Fruit fly (Drosophila melanogaster): ENCODE data around the gene CG6254.

The CG6254 gene

DNA sequence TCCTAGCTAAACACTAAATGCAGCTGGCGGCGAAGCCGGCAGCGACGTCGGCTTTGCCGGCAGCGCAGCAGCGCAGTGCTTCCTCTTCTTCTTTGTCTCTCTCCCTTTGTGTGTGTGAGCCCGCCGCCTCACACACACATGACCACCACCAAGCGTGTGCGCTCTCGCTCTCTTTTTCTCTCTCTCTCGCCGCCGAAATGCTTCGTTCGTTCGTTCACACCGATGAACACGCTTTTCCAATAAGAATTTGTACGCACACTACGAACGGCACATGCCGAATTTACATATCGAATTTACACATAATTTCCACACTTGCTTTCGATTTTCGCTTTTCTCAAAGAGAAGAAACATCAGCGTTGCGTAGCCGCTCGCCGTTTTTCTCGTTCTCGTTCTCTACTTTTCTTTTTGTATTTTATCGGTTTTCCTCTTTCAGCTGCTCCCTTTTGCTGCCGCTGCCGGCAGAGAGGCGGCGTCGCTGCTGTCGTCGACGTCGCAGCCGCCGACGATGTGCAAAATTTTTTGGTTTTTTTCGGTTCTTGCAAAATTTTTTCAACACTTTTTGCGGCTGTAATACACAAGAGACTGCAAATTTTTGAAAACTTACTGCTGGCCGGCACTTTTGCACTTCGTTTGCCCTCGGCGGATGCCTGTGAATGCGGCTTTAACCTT lies 51.8 kb downstream of the CG6254 start:
- TF ChIP-seq br (GFP tag; optimal IDR thresholded peaks at IDR 0.05) (no peak), N (GFP tag; optimal IDR thresholded peaks at IDR 0.05) (peak; percentile 80), Dif (GFP tag; optimal IDR thresholded peaks at IDR 0.05; ENCODE audit: partially characterized antibody) (peak; percentile 91), woc (GFP tag; optimal IDR thresholded peaks at IDR 0.05) (no peak), dl (GFP tag; optimal IDR thresholded peaks at IDR 0.05; ENCODE audit: insufficient read depth in 1 of 2, partially characterized antibody in 2 of 2) (peak in 1 of 2 experiments; percentile 79), Hr78 (GFP tag; optimal IDR thresholded peaks at IDR 0.05) (no peak)

Data from whole organism, wandering third instar larva.